Fruit fly (Drosophila melanogaster) whole organism, embryonic: Measurements from ENCODE around the gene CG12115.

Experiments
- Aef1 ChIP-seq: fragments of 200-800 bp; sonication (Bioruptor generic); IDR thresholded peaks from 3 replicates; pipeline ENCODE4 v1.3.6; 2022; ENCODE audit warnings: missing biosample characterization, missing genetic modification characterization
- CG10147 ChIP-seq: fragments of 200-800 bp; sonication (Bioruptor generic); optimal IDR thresholded peaks from 2 replicates; lab custom pipeline; 2019; ENCODE audit warnings: missing biosample characterization, mild to moderate bottlenecking, missing genetic modification characterization, moderate library complexity
- CG11085 ChIP-seq: fragments of 200-800 bp; sonication (Bioruptor generic); IDR thresholded peaks from 2 replicates; pipeline ENCODE4 v1.3.6; 2022; ENCODE audit warnings: missing biosample characterization, missing genetic modification characterization
- CG11695 ChIP-seq: fragments of 200-800 bp; sonication (Bioruptor generic); IDR thresholded peaks from 3 replicates; pipeline ENCODE4 v1.3.6; 2022; ENCODE audit warnings: missing biosample characterization, missing genetic modification characterization
- CG12299 ChIP-seq: fragments of 200-800 bp; sonication (Bioruptor generic); optimal IDR thresholded peaks from 2 replicates; lab custom pipeline; 2018; ENCODE audit warnings: missing biosample characterization, mild to moderate bottlenecking, missing genetic modification characterization
- CG14050 ChIP-seq: fragments of 200-800 bp; sonication (Bioruptor generic); IDR thresholded peaks from 3 replicates; pipeline ENCODE4 v1.3.6; 2022; ENCODE audit warnings: missing biosample characterization, missing genetic modification characterization
- CG14860 ChIP-seq: fragments of 200-800 bp; sonication (Bioruptor generic); IDR thresholded peaks from 3 replicates; pipeline ENCODE4 v1.3.6; 2022; ENCODE audit warnings: missing biosample characterization, missing genetic modification characterization; ENCODE audit not compliant: partially characterized antibody
- CG16863 ChIP-seq: fragments of 200-800 bp; sonication (Bioruptor generic); optimal IDR thresholded peaks from 3 replicates; lab custom pipeline; 2016; ENCODE audit warnings: missing biosample characterization, missing genetic modification characterization
- CG17361 ChIP-seq: fragments of 200-800 bp; sonication (Bioruptor generic); IDR thresholded peaks from 3 replicates; pipeline ENCODE4 v1.3.6; 2022; ENCODE audit warnings: missing biosample characterization, missing genetic modification characterization
- CG2116 ChIP-seq: fragments of 200-800 bp; sonication (Bioruptor generic); optimal IDR thresholded peaks from 3 replicates; lab custom pipeline; 2018; ENCODE audit warnings: missing biosample characterization, mild to moderate bottlenecking, missing genetic modification characterization
- CG3065 ChIP-seq: fragments of 200-800 bp; sonication (Bioruptor generic); optimal IDR thresholded peaks from 2 replicates; lab custom pipeline; 2016; ENCODE audit warnings: missing biosample characterization, missing genetic modification characterization
- CG3163 ChIP-seq: fragments of 200-800 bp; sonication (Bioruptor generic); optimal IDR thresholded peaks from 3 replicates; lab custom pipeline; 2016; ENCODE audit warnings: missing biosample characterization, missing genetic modification characterization
- CG32772 ChIP-seq: fragments of 200-800 bp; sonication (Bioruptor generic); IDR thresholded peaks from 2 replicates; pipeline ENCODE4 v1.3.6; 2022; ENCODE audit warnings: missing biosample characterization, missing genetic modification characterization
- CG4424 ChIP-seq: fragments of 200-800 bp; sonication (Bioruptor generic); optimal IDR thresholded peaks from 3 replicates; lab custom pipeline; 2016; ENCODE audit warnings: missing biosample characterization, missing genetic modification characterization
- CG4854 ChIP-seq: fragments of 200-800 bp; sonication (Bioruptor generic); optimal IDR thresholded peaks from 2 replicates; lab custom pipeline; 2016; ENCODE audit warnings: missing biosample characterization, missing genetic modification characterization, inconsistent platforms
- CG6254 ChIP-seq: fragments of 200-800 bp; sonication (Bioruptor generic); optimal IDR thresholded peaks from 3 replicates; lab custom pipeline; 2017; ENCODE audit warnings: mild to moderate bottlenecking, missing biosample characterization, missing genetic modification reagents, missing genetic modification characterization
- CG7839 ChIP-seq: fragments of 200-800 bp; sonication (Bioruptor generic); optimal IDR thresholded peaks from 3 replicates; lab custom pipeline; 2018; ENCODE audit warnings: missing biosample characterization, mild to moderate bottlenecking, missing genetic modification characterization, moderate library complexity
- CG7987 ChIP-seq: fragments of 200-800 bp; sonication (Bioruptor generic); optimal IDR thresholded peaks from 2 replicates; lab custom pipeline; 2018; ENCODE audit warnings: missing biosample characterization, mild to moderate bottlenecking, missing genetic modification characterization, moderate library complexity
- CG8089 ChIP-seq: fragments of 200-800 bp; sonication (Bioruptor generic); optimal IDR thresholded peaks from 3 replicates; lab custom pipeline; 2016; ENCODE audit warnings: missing biosample characterization, missing genetic modification characterization
- CG8478 ChIP-seq: fragments of >200 bp; optimal IDR thresholded peaks from 2 replicates; lab custom pipeline; 2018
- CG8944 ChIP-seq: fragments of 200-800 bp; sonication (Bioruptor generic); optimal IDR thresholded peaks from 3 replicates; lab custom pipeline; 2016; ENCODE audit warnings: missing biosample characterization, missing genetic modification characterization
- D19B ChIP-seq: fragments of 200-800 bp; sonication (Bioruptor generic); optimal IDR thresholded peaks from 2 replicates; lab custom pipeline; 2017; ENCODE audit warnings: missing biosample characterization, mild to moderate bottlenecking, missing genetic modification characterization
- Dip2 ChIP-seq: fragments of 200-800 bp; sonication (Bioruptor generic); IDR thresholded peaks from 2 replicates; pipeline ENCODE4 v1.3.6; 2022; ENCODE audit warnings: missing biosample characterization, missing genetic modification characterization
- Dip3 ChIP-seq: fragments of 200-800 bp; sonication (Bioruptor generic); optimal IDR thresholded peaks from 3 replicates; lab custom pipeline; 2016; ENCODE audit warnings: missing biosample characterization, missing genetic modification characterization
- E2f1 ChIP-seq: fragments of 200-800 bp; sonication (Bioruptor generic); IDR thresholded peaks from 2 replicates; pipeline ENCODE4 v1.3.6; 2022; ENCODE audit warnings: missing biosample characterization, missing genetic modification characterization
- HHEX ChIP-seq: fragments of 200-800 bp; sonication (Bioruptor generic); optimal IDR thresholded peaks from 3 replicates; lab custom pipeline; 2017; ENCODE audit warnings: missing biosample characterization, mild to moderate bottlenecking, missing genetic modification characterization, missing genetic modification reagents
- Kr ChIP-seq: fragments of 200-800 bp; sonication (Bioruptor generic); optimal IDR thresholded peaks from 2 replicates; lab custom pipeline; 2017; ENCODE audit warnings: missing biosample characterization, mild to moderate bottlenecking, missing genetic modification characterization
- NfI ChIP-seq: fragments of 200-800 bp; sonication (Bioruptor generic); optimal IDR thresholded peaks from 3 replicates; lab custom pipeline; 2018; ENCODE audit warnings: missing biosample characterization, mild to moderate bottlenecking, missing genetic modification characterization, moderate library complexity
- Oaz ChIP-seq: fragments of 200-800 bp; sonication (Bioruptor generic); IDR thresholded peaks from 2 replicates; pipeline ENCODE4 v1.3.6; 2022; ENCODE audit warnings: missing biosample characterization, missing genetic modification characterization
- Xbp1 ChIP-seq: fragments of 200-800 bp; sonication (Bioruptor generic); optimal IDR thresholded peaks from 3 replicates; lab custom pipeline; 2016; ENCODE audit warnings: missing biosample characterization, mild to moderate bottlenecking, missing genetic modification characterization
- YL-1 ChIP-seq: fragments of 200-800 bp; sonication (Bioruptor generic); optimal IDR thresholded peaks from 3 replicates; lab custom pipeline; 2017; ENCODE audit warnings: missing biosample characterization, mild to moderate bottlenecking, missing genetic modification characterization
- ase ChIP-seq: fragments of 200-800 bp; sonication (Bioruptor generic); IDR thresholded peaks from 3 replicates; pipeline ENCODE4 v1.3.6; 2022; ENCODE audit warnings: missing biosample characterization, missing genetic modification characterization
- bbx ChIP-seq: fragments of 200-800 bp; sonication (Bioruptor generic); IDR thresholded peaks from 2 replicates; pipeline ENCODE4 v1.3.6; 2022; ENCODE audit warnings: missing biosample characterization, missing genetic modification characterization; ENCODE audit not compliant: partially characterized antibody
- chm ChIP-seq: fragments of 200-800 bp; sonication (Bioruptor generic); IDR thresholded peaks from 2 replicates; pipeline ENCODE4 v1.3.6; 2022; ENCODE audit warnings: missing biosample characterization, missing genetic modification characterization
- corto ChIP-seq: fragments of 200-800 bp; sonication (Bioruptor generic); optimal IDR thresholded peaks from 2 replicates; lab custom pipeline; 2016; ENCODE audit warnings: missing biosample characterization, mild to moderate bottlenecking, missing genetic modification characterization, moderate library complexity
- dati ChIP-seq: fragments of 200-800 bp; sonication (Bioruptor generic); IDR thresholded peaks from 2 replicates; pipeline ENCODE4 v1.3.6; 2022; ENCODE audit warnings: missing biosample characterization, missing genetic modification characterization
- emc ChIP-seq: fragments of 200-800 bp; sonication (Bioruptor generic); optimal IDR thresholded peaks from 2 replicates; lab custom pipeline; 2016; ENCODE audit warnings: missing biosample characterization, missing genetic modification characterization
- en ChIP-seq: fragments of 200-800 bp; sonication (Bioruptor generic); optimal IDR thresholded peaks from 2 replicates; lab custom pipeline; 2016; ENCODE audit warnings: missing biosample characterization, missing genetic modification characterization
- fru ChIP-seq: fragments of >200 bp; optimal IDR thresholded peaks from 2 replicates; lab custom pipeline; 2017
- fu2 ChIP-seq: fragments of 200-800 bp; sonication (Bioruptor generic); optimal IDR thresholded peaks from 2 replicates; lab custom pipeline; 2016; ENCODE audit warnings: missing biosample characterization, missing genetic modification characterization
- gfzf ChIP-seq: fragments of 200-800 bp; sonication (Bioruptor generic); optimal IDR thresholded peaks from 2 replicates; lab custom pipeline; 2016; ENCODE audit warnings: missing biosample characterization, mild to moderate bottlenecking, missing genetic modification characterization, moderate library complexity
- kni ChIP-seq: fragments of 200-800 bp; sonication (Bioruptor generic); optimal IDR thresholded peaks from 3 replicates; lab custom pipeline; 2017; ENCODE audit warnings: mild to moderate bottlenecking, missing biosample characterization, missing genetic modification reagents, missing genetic modification characterization
- lbe ChIP-seq: fragments of 200-800 bp; sonication (Bioruptor generic); optimal IDR thresholded peaks from 2 replicates; lab custom pipeline; 2016; ENCODE audit warnings: missing biosample characterization, mild to moderate bottlenecking, missing genetic modification characterization
- mld ChIP-seq: fragments of 200-800 bp; sonication (Bioruptor generic); IDR thresholded peaks from 3 replicates; pipeline ENCODE4 v1.3.6; 2022; ENCODE audit warnings: missing biosample characterization, missing genetic modification characterization; ENCODE audit not compliant: partially characterized antibody
- nau ChIP-seq: fragments of 200-800 bp; sonication (Bioruptor generic); optimal IDR thresholded peaks from 3 replicates; lab custom pipeline; 2017; ENCODE audit warnings: missing biosample characterization, mild to moderate bottlenecking, missing genetic modification characterization, missing genetic modification reagents
- pfk ChIP-seq: fragments of 200-800 bp; sonication (Bioruptor generic); optimal IDR thresholded peaks from 2 replicates; lab custom pipeline; 2018; ENCODE audit warnings: missing biosample characterization, mild to moderate bottlenecking, missing genetic modification characterization, moderate library complexity
- phol ChIP-seq: fragments of 200-800 bp; sonication (Bioruptor generic); optimal IDR thresholded peaks from 3 replicates; lab custom pipeline; 2018; ENCODE audit warnings: missing biosample characterization, mild to moderate bottlenecking, missing genetic modification characterization, moderate library complexity
- prd ChIP-seq, 3 experiments: fragments of >200 bp in 2 of 3; fragments of 200-800 bp in 1 of 3; sonication (Bioruptor generic) in 1 of 3; optimal IDR thresholded peaks in 2 of 3; IDR thresholded peaks in 1 of 3; 2 replicates in 2 of 3; 3 replicates in 1 of 3; pipeline versions ENCODE4 v1.3.6 to Lab custom; 2017 to 2022; ENCODE audit warnings: missing biosample characterization in 1 of 3, missing genetic modification characterization in 1 of 3
- psq ChIP-seq: fragments of 200-800 bp; sonication (Bioruptor generic); optimal IDR thresholded peaks from 2 replicates; lab custom pipeline; 2017; ENCODE audit warnings: missing biosample characterization, missing genetic modification characterization
- ranshi ChIP-seq: fragments of 200-800 bp; sonication (Bioruptor generic); IDR thresholded peaks from 2 replicates; pipeline ENCODE4 v1.3.6; 2022; ENCODE audit warnings: missing biosample characterization, missing genetic modification characterization
- run ChIP-seq: fragments of 200-800 bp; sonication (Bioruptor generic); optimal IDR thresholded peaks from 3 replicates; lab custom pipeline; 2018; ENCODE audit warnings: missing biosample characterization, mild to moderate bottlenecking, missing genetic modification characterization
- sob ChIP-seq: fragments of 200-800 bp; sonication (Bioruptor generic); IDR thresholded peaks from 2 replicates; pipeline ENCODE4 v1.3.6; 2022; ENCODE audit warnings: missing biosample characterization, missing genetic modification characterization

CG12115 gene

DNA sequence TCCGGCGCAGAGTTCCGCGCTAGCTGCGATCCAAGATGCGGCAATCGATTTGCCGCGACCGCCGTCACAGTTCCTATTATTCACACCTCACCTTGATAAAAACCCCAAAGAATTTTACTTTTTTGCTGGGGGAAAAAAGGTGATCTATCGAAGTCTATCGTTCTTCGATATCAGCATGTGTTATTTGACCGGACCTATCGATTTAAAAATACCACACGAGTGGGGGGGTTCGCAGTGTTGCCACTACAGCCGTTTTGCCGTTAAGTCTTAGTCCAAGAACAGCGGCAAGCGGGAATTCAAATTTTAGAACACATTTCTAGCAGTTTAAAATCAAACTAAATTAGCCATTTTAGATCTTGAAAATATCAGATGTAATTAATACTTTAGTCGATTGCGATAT lies 41.8 kb upstream of the CG12115 start, which contains the start of gene CG12121 (continued):
- TF ChIP-seq fu2 (GFP tag; lab: Kevin White, UChicago) (no peak), CG17361 (GFP tag; lab: Robert Waterston, UW) (no peak), nau (GFP tag; lab: Kevin White, UChicago) (no peak), dati (GFP tag; lab: Robert Waterston, UW) (no peak), pfk (GFP tag; lab: Kevin White, UChicago) (no peak), CG7987 (GFP tag; lab: Kevin White, UChicago) (no peak), corto (GFP tag; lab: Kevin White, UChicago) (no peak), sob (GFP tag; lab: Robert Waterston, UW) (no peak), Kr (GFP tag; lab: Kevin White, UChicago) (no peak), Dip2 (GFP tag; lab: Robert Waterston, UW) (no peak), NfI (GFP tag; lab: Kevin White, UChicago) (no peak), CG14050 (GFP tag; lab: Robert Waterston, UW) (no peak), Aef1 (no peak), Oaz (GFP tag; lab: Robert Waterston, UW) (no peak), CG2116 (peak; percentile 63), gfzf (GFP tag; lab: Kevin White, UChicago) (peak; percentile 57), CG11085 (GFP tag; lab: Robert Waterston, UW) (no peak), CG7839 (tag; lab: Kevin White, UChicago) (no peak), mld (GFP tag; lab: Robert Waterston, UW) (peak; percentile 57; the same call in 1 of the 3 replicates), CG6254 (no peak), fru (lab: Kevin White, UChicago) (no peak), E2f1 (GFP tag; lab: Robert Waterston, UW) (no peak), CG14860 (GFP tag; lab: Robert Waterston, UW) (peak; percentile 56; the same call in 2 of the 3 replicates), ase (GFP tag; lab: Robert Waterston, UW) (no peak), CG8089 (GFP tag; lab: Kevin White, UChicago) (no peak), en (GFP tag; lab: Kevin White, UChicago) (no peak), emc (GFP tag; lab: Kevin White, UChicago) (no peak), HHEX (no peak), kni (GFP tag; lab: Kevin White, UChicago) (no peak), CG8944 (no peak), YL-1 (GFP tag; lab: Kevin White, UChicago) (peak; percentile 39), D19B (no peak), psq (GFP tag; lab: Kevin White, UChicago) (no peak), bbx (GFP tag; lab: Robert Waterston, UW) (peak; percentile 80), lbe (no peak), Xbp1 (GFP tag; lab: Kevin White, UChicago) (no peak), CG4424 (GFP tag; lab: Kevin White, UChicago) (no peak), CG16863 (GFP tag; lab: Kevin White, UChicago) (no peak), CG32772 (GFP tag; lab: Robert Waterston, UW) (no peak), run (tag; lab: Kevin White, UChicago) (no peak), CG3163 (GFP tag; lab: Kevin White, UChicago) (no peak), chm (GFP tag; lab: Robert Waterston, UW) (no peak), CG4854 (GFP tag; lab: Kevin White, UChicago) (no peak), ranshi (GFP tag; lab: Robert Waterston, UW) (no peak), CG11695 (GFP tag; lab: Robert Waterston, UW) (no peak), CG8478 (lab: Kevin White, UChicago) (no peak), Dip3 (GFP tag; lab: Kevin White, UChicago) (no peak), CG12299 (tag; lab: Kevin White, UChicago) (no peak), phol (tag; lab: Kevin White, UChicago) (no peak), prd (optimal IDR thresholded peaks at IDR 0.05; lab: Kevin White, UChicago) (no peak), prd (GFP tag; IDR thresholded peaks at IDR 0.05; lab: Robert Waterston, UW) (no peak), CG3065 (no peak), CG10147 (GFP tag; lab: Kevin White, UChicago) (no peak)
